Worm (Caenorhabditis elegans) whole organism, L3 larva: ENCODE data around the gene Y43E12A.3.

ENCODE experiments used
- ZK546.5 ChIP-seq: sonication (generic microtip); optimal IDR thresholded peaks from 2 replicates; lab custom pipeline; 2017; ENCODE audit warnings: missing biosample characterization, missing genetic modification characterization
- ceh-28 ChIP-seq: fragments of 150-350 bp; optimal IDR thresholded peaks from 2 replicates; lab custom pipeline; 2014; ENCODE audit warnings: missing biosample characterization, missing genetic modification reagents, missing genetic modification characterization
- ceh-9 ChIP-seq: sonication (generic microtip); optimal IDR thresholded peaks from 2 replicates; lab custom pipeline; 2018; ENCODE audit warnings: missing biosample characterization, missing genetic modification characterization
- daf-12 ChIP-seq: fragments of 150-350 bp; optimal IDR thresholded peaks from 2 replicates; lab custom pipeline; 2014; ENCODE audit warnings: missing biosample characterization, missing genetic modification reagents, missing genetic modification characterization
- egl-27 ChIP-seq: sonication (generic microtip); optimal IDR thresholded peaks from 4 replicates; lab custom pipeline; 2017; ENCODE audit warnings: missing biosample characterization, missing genetic modification reagents, missing genetic modification characterization
- elt-1 ChIP-seq: fragments of 150-350 bp; optimal IDR thresholded peaks from 2 replicates; lab custom pipeline; 2014; ENCODE audit warnings: missing biosample characterization, missing genetic modification characterization
- elt-2 ChIP-seq: sonication (generic microtip); optimal IDR thresholded peaks from 2 replicates; lab custom pipeline; 2016; ENCODE audit warnings: missing genetic modification reagents, mild to moderate bottlenecking, missing genetic modification characterization, missing compliant biosample characterization
- elt-3 ChIP-seq, 3 experiments: fragments of 150-350 bp in 1 of 3; sonication (generic microtip) in 2 of 3; optimal IDR thresholded peaks; 2 replicates in 2 of 3; 4 replicates in 1 of 3; lab custom pipeline; 2014 to 2017; ENCODE audit warnings: missing biosample characterization in 3 of 3, missing genetic modification characterization in 3 of 3
- eor-1 ChIP-seq, 2 experiments: fragments of 150-350 bp; optimal IDR thresholded peaks; 2 replicates each; lab custom pipeline; 2014 to 2018; ENCODE audit warnings: missing biosample characterization in 2 of 2, missing genetic modification characterization in 2 of 2
- fkh-2 ChIP-seq: fragments of 150-350 bp; optimal IDR thresholded peaks from 2 replicates; lab custom pipeline; 2014; ENCODE audit warnings: missing biosample characterization, missing genetic modification reagents, missing genetic modification characterization
- fos-1 ChIP-seq: fragments of 150-350 bp; optimal IDR thresholded peaks from 2 replicates; lab custom pipeline; 2014; ENCODE audit warnings: missing biosample characterization, missing genetic modification characterization
- hmg-11 ChIP-seq: sonication (generic microtip); optimal IDR thresholded peaks from 2 replicates; lab custom pipeline; 2016; ENCODE audit warnings: missing genetic modification characterization, missing compliant biosample characterization
- lin-15B ChIP-seq: fragments of 150-350 bp; optimal IDR thresholded peaks from 2 replicates; lab custom pipeline; 2014; ENCODE audit warnings: missing biosample characterization, missing genetic modification characterization
- lin-39 ChIP-seq: fragments of 150-350 bp; optimal IDR thresholded peaks from 2 replicates; lab custom pipeline; 2018; ENCODE audit warnings: missing biosample characterization, missing genetic modification reagents, missing genetic modification characterization
- lsy-12 ChIP-seq: sonication (generic microtip); optimal IDR thresholded peaks from 2 replicates; lab custom pipeline; 2016; ENCODE audit warnings: mild to moderate bottlenecking, missing genetic modification characterization, missing compliant biosample characterization
- mdl-1 ChIP-seq: fragments of 150-350 bp; optimal IDR thresholded peaks from 2 replicates; lab custom pipeline; 2014; ENCODE audit warnings: missing biosample characterization, missing genetic modification characterization
- mml-1 ChIP-seq: fragments of 150-350 bp; sonication (generic microtip); optimal IDR thresholded peaks from 3 replicates; lab custom pipeline; 2014; ENCODE audit warnings: missing biosample characterization, missing genetic modification characterization
- nfya-1 ChIP-seq: sonication (generic microtip); optimal IDR thresholded peaks from 2 replicates; lab custom pipeline; 2017; ENCODE audit warnings: missing genetic modification characterization, mild to moderate bottlenecking, missing compliant biosample characterization, antibody characterized with exemption, moderate library complexity; ENCODE audit not compliant: insufficient read depth
- nhr-11 ChIP-seq: fragments of 150-350 bp; optimal IDR thresholded peaks from 2 replicates; lab custom pipeline; 2014; ENCODE audit warnings: missing biosample characterization, missing genetic modification characterization
- nhr-23 ChIP-seq: fragments of 150-350 bp; optimal IDR thresholded peaks from 2 replicates; lab custom pipeline; 2014; ENCODE audit warnings: missing biosample characterization, missing genetic modification reagents, missing genetic modification characterization
- nhr-237 ChIP-seq: fragments of 150-350 bp; optimal IDR thresholded peaks from 2 replicates; lab custom pipeline; 2014; ENCODE audit warnings: missing biosample characterization, missing genetic modification characterization
- nhr-25 ChIP-seq: sonication (generic microtip); optimal IDR thresholded peaks from 2 replicates; lab custom pipeline; 2017; ENCODE audit warnings: missing biosample characterization, missing genetic modification characterization
- nhr-28 ChIP-seq: fragments of 150-350 bp; optimal IDR thresholded peaks from 2 replicates; lab custom pipeline; 2014; ENCODE audit warnings: missing biosample characterization, missing genetic modification characterization
- nhr-43 ChIP-seq: sonication (generic microtip); optimal IDR thresholded peaks from 2 replicates; lab custom pipeline; 2016; ENCODE audit warnings: mild to moderate bottlenecking, missing genetic modification characterization, missing compliant biosample characterization; ENCODE audit not compliant: poor library complexity, severe bottlenecking
- nhr-67 ChIP-seq: fragments of 150-350 bp; optimal IDR thresholded peaks from 2 replicates; lab custom pipeline; 2014; ENCODE audit warnings: missing biosample characterization, missing genetic modification characterization
- pha-4 ChIP-seq: fragments of 150-350 bp; optimal IDR thresholded peaks from 2 replicates; lab custom pipeline; 2014; ENCODE audit warnings: missing biosample characterization, missing genetic modification reagents, missing genetic modification characterization
- pqm-1 ChIP-seq: fragments of 150-350 bp; optimal IDR thresholded peaks from 2 replicates; lab custom pipeline; 2017; ENCODE audit warnings: missing biosample characterization, missing genetic modification characterization, inconsistent platforms
- sea-2 ChIP-seq: fragments of 150-350 bp; sonication (generic microtip); optimal IDR thresholded peaks from 4 replicates; lab custom pipeline; 2014; ENCODE audit warnings: missing biosample characterization, missing genetic modification reagents, missing genetic modification characterization
- skn-1 ChIP-seq: fragments of 150-350 bp; optimal IDR thresholded peaks from 2 replicates; lab custom pipeline; 2014; ENCODE audit warnings: missing biosample characterization, missing genetic modification characterization
- snpc-4 ChIP-seq: fragments of 150-350 bp; optimal IDR thresholded peaks from 2 replicates; lab custom pipeline; 2014; ENCODE audit warnings: missing biosample characterization, missing genetic modification characterization
- tbx-2 ChIP-seq: sonication (generic microtip); optimal IDR thresholded peaks from 2 replicates; lab custom pipeline; 2016; ENCODE audit warnings: mild to moderate bottlenecking, missing genetic modification characterization, missing compliant biosample characterization
- unc-39 ChIP-seq: sonication (generic microtip); optimal IDR thresholded peaks from 4 replicates; lab custom pipeline; 2017; ENCODE audit warnings: missing biosample characterization, missing genetic modification characterization
- unc-62 ChIP-seq: fragments of 150-350 bp; sonication (generic microtip); optimal IDR thresholded peaks from 4 replicates; lab custom pipeline; 2014; ENCODE audit warnings: missing biosample characterization, missing genetic modification reagents, missing genetic modification characterization
- ztf-11 ChIP-seq: fragments of 150-350 bp; optimal IDR thresholded peaks from 2 replicates; lab custom pipeline; 2014; ENCODE audit warnings: missing biosample characterization, missing genetic modification characterization
- ztf-4 ChIP-seq: fragments of 150-350 bp; optimal IDR thresholded peaks from 2 replicates; lab custom pipeline; 2014; ENCODE audit warnings: missing biosample characterization, missing genetic modification characterization

The Y43E12A.3 gene

DNA sequence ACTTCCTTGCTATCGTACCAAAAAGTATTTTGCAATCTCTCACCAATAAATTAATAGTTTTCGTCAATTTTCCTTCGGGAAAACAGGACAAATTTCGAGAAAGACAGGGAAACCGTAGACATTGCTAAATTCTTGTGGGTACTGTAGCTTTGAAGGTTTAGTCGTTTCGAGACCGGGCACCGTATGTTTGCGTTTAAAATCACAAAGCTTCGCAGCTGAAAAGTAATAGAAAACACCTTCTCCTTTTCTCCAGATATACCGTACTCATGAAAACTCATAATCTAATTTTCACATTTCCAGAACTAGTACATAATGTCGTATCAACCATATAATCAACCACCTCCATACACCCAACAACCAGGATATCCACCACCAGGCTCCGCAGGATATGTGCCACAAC lies 21.3 kb downstream of the Y43E12A.3 start, which contains the start of gene F13H10.6:
Gene F13H10.6 (plus strand): TSS at position 301 of the 400 bp plus-strand sequence.
- TF ChIP-seq mdl-1 (tag; lab: Kevin White, UChicago) (no peak), skn-1 (tag; lab: Kevin White, UChicago) (no peak), nhr-11 (tag; lab: Kevin White, UChicago) (no peak), unc-39 (tag; lab: Kevin White, UChicago) (no peak), elt-2 (tag; lab: Kevin White, UChicago) (no peak), pha-4 (tag; lab: Kevin White, UChicago) (no peak), eor-1 (tag; optimal IDR thresholded peaks at IDR 0.05; lab: Kevin White, UChicago) (no peak), nhr-67 (tag; lab: Kevin White, UChicago) (no peak), snpc-4 (tag; lab: Kevin White, UChicago) (no peak), tbx-2 (tag; lab: Kevin White, UChicago) (no peak), nhr-23 (tag; lab: Kevin White, UChicago) (no peak), daf-12 (tag; lab: Kevin White, UChicago) (no peak), egl-27 (tag; lab: Kevin White, UChicago) (no peak)

DNA sequence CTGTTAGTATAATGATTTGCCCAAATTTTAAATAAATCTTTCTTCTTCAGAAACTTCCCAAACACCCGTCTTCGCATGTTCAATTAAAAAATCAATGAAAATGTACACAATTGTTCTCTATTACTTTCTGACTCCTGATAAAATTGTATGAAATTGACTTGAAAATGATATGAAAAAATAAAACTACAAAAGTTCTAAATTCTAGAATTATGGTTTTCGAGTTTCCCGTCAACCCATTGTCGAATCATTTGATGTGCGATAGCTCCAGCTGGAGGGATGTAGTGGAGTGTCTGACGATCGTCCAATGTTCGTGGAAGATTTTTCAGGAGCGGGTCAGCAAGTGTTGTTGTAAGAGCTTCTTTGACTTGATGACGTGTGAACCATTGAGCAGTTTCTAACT lies 22.2 kb downstream of the Y43E12A.3 start:
- no peak for TF ChIP-seq nhr-23 (tag; lab: Kevin White, UChicago)
- TF ChIP-seq lin-39 (tag; lab: Kevin White, UChicago): no peak
- no peak for TF ChIP-seq fkh-2 (tag; lab: Kevin White, UChicago)
- no peak for TF ChIP-seq ZK546.5 (tag; lab: Kevin White, UChicago)
- no peak for TF ChIP-seq pqm-1 (tag; lab: Kevin White, UChicago)
- no peak for TF ChIP-seq nhr-43 (tag; lab: Kevin White, UChicago)
- TF ChIP-seq mml-1: no peak
- TF ChIP-seq nhr-28 (tag; lab: Kevin White, UChicago): no peak
- no peak for TF ChIP-seq ceh-28 (tag; lab: Kevin White, UChicago)
- TF ChIP-seq elt-1 (tag; lab: Kevin White, UChicago): no peak
- no peak for TF ChIP-seq mdl-1 (tag; lab: Kevin White, UChicago)
- TF ChIP-seq elt-2 (tag; lab: Kevin White, UChicago): no peak
- no peak for TF ChIP-seq nhr-237 (tag; lab: Kevin White, UChicago)
- TF ChIP-seq, all 47 proteins: peak for 0

DNA sequence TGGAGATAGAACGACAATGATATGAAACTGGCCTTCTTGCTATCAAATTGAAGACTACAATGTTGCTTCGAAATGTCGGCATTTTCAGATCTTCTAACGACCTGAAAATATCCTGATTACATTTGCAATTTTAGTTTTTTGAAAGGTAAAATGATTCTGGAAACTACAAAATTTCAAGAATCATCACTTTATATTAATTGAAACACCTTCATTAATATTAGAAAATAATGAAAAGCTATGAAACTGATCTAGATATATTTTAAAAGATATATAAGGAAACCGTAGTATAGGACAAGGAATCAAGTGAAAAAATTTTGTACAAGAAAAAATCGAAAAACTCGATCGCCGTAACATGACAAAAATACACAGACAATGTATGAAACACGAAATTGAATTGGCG lies 24.2 kb downstream of the Y43E12A.3 start, which contains the start of gene ndx-9:
Gene ndx-9 (minus strand): TSS at position 101 of the 400 bp plus-strand sequence.
- no peak for TF ChIP-seq lsy-12 (tag; lab: Kevin White, UChicago)
- no peak for TF ChIP-seq nhr-25 (tag; lab: Kevin White, UChicago)
- TF ChIP-seq nhr-43 (tag; lab: Kevin White, UChicago): no peak
- TF ChIP-seq ztf-11 (tag; lab: Kevin White, UChicago): no peak
- TF ChIP-seq fos-1 (tag; lab: Kevin White, UChicago): no peak
- TF ChIP-seq ztf-4: no peak
- TF ChIP-seq lin-15B (tag; lab: Kevin White, UChicago): no peak
- no peak for TF ChIP-seq unc-39 (tag; lab: Kevin White, UChicago)
- TF ChIP-seq lin-39 (tag; lab: Kevin White, UChicago): no peak
- TF ChIP-seq, all 47 proteins: peak for 0

- TF ChIP-seq nhr-43 (tag; lab: Kevin White, UChicago) (no peak), pqm-1 (tag; lab: Kevin White, UChicago) (peak; percentile 66), elt-2 (tag; lab: Kevin White, UChicago) (peak; percentile 86), elt-3 (tag; optimal IDR thresholded peaks at IDR 0.05; lab: Kevin White, UChicago) (no peak)
- TF ChIP-seq, all 47 proteins: peak for 2
These were observed 28.2 kb downstream of the Y43E12A.3 start, which contains the start of gene F13H10.3 for ce11 chrIV:11015881-11016280. F13H10.3 (minus strand) TSS chrIV:11015953.

- TF ChIP-seq nfya-1 (tag; lab: Kevin White, UChicago) (peak; percentile 31), hmg-11 (tag; lab: Kevin White, UChicago) (peak; percentile 58), sea-2 (no peak), lin-15B (tag; lab: Kevin White, UChicago) (peak; percentile 25), skn-1 (tag; lab: Kevin White, UChicago) (no peak), pqm-1 (tag; lab: Kevin White, UChicago) (peak; percentile 3), pha-4 (tag; lab: Kevin White, UChicago) (peak; percentile 93), ceh-9 (no peak), nhr-25 (tag; lab: Kevin White, UChicago) (peak; percentile 21), unc-62 (GFP tag; lab: Kevin White, UChicago) (no peak), snpc-4 (tag; lab: Kevin White, UChicago) (peak; percentile 28), elt-2 (tag; lab: Kevin White, UChicago) (peak; percentile 76), ceh-28 (tag; lab: Kevin White, UChicago) (no peak)
These were observed 32.4 kb downstream of the Y43E12A.3 start, which contains the start of gene F13H10.8 for ce11 chrIV:11019962-11020550. F13H10.8 (plus strand) TSS chrIV:11020517.
